Worm (Caenorhabditis elegans) whole organism, late embryonic: Measurements from ENCODE around the gene alg-2.

Source experiments
- K02D7.2 ChIP-seq: sonication (generic microtip); optimal IDR thresholded peaks from 2 replicates; lab custom pipeline; 2017; ENCODE audit warnings: mild to moderate bottlenecking, missing genetic modification characterization, missing compliant biosample characterization
- K09A11.1 ChIP-seq: sonication (generic microtip); optimal IDR thresholded peaks from 2 replicates; lab custom pipeline; 2017; ENCODE audit warnings: antibody characterized with exemption, mild to moderate bottlenecking, missing genetic modification characterization, missing compliant biosample characterization; ENCODE audit not compliant: insufficient read depth
- T23F11.4 ChIP-seq: fragments of 200-800 bp; sonication (Bioruptor generic); optimal IDR thresholded peaks from 2 replicates; lab custom pipeline; 2018; ENCODE audit warnings: mild to moderate bottlenecking, missing genetic modification characterization, missing compliant biosample characterization
- ahr-1 ChIP-seq: sonication (generic microtip); optimal IDR thresholded peaks from 2 replicates; lab custom pipeline; 2016; ENCODE audit warnings: missing genetic modification characterization, missing compliant biosample characterization
- ceh-19 ChIP-seq: fragments of 200-800 bp; sonication (Bioruptor generic); optimal IDR thresholded peaks from 2 replicates; lab custom pipeline; 2018; ENCODE audit warnings: mild to moderate bottlenecking, missing genetic modification characterization, missing compliant biosample characterization
- ceh-22 ChIP-seq: sonication (generic microtip); optimal IDR thresholded peaks from 2 replicates; lab custom pipeline; 2017; ENCODE audit warnings: missing biosample characterization, missing genetic modification characterization
- ceh-31 ChIP-seq: sonication (generic microtip); optimal IDR thresholded peaks from 2 replicates; lab custom pipeline; 2016; ENCODE audit warnings: missing genetic modification characterization, missing compliant biosample characterization
- ceh-6 ChIP-seq: fragments of 200-800 bp; sonication (Bioruptor generic); optimal IDR thresholded peaks from 2 replicates; lab custom pipeline; 2018; ENCODE audit warnings: mild to moderate bottlenecking, missing genetic modification characterization, missing compliant biosample characterization
- che-1 ChIP-seq: sonication (generic microtip); optimal IDR thresholded peaks from 2 replicates; lab custom pipeline; 2016; ENCODE audit warnings: mild to moderate bottlenecking, missing genetic modification characterization, missing compliant biosample characterization
- dve-1 ChIP-seq: sonication (generic microtip); optimal IDR thresholded peaks from 2 replicates; lab custom pipeline; 2017; ENCODE audit warnings: antibody characterized with exemption, mild to moderate bottlenecking, missing genetic modification characterization, missing compliant biosample characterization
- elt-2 ChIP-seq: sonication (generic microtip); optimal IDR thresholded peaks from 2 replicates; lab custom pipeline; 2016; ENCODE audit warnings: missing genetic modification reagents, missing genetic modification characterization, missing compliant biosample characterization
- ets-4 ChIP-seq: sonication (generic microtip); optimal IDR thresholded peaks from 2 replicates; lab custom pipeline; 2016; ENCODE audit warnings: missing genetic modification characterization, missing compliant biosample characterization
- hlh-13 ChIP-seq: fragments of 200-800 bp; sonication (Bioruptor generic); optimal IDR thresholded peaks from 2 replicates; lab custom pipeline; 2018; ENCODE audit warnings: mild to moderate bottlenecking, missing genetic modification characterization, missing compliant biosample characterization
- hlh-30 ChIP-seq: sonication (generic microtip); optimal IDR thresholded peaks from 2 replicates; lab custom pipeline; 2017; ENCODE audit warnings: antibody characterized with exemption, missing genetic modification characterization, missing compliant biosample characterization; ENCODE audit not compliant: insufficient read depth
- hlh-6 ChIP-seq: sonication (generic microtip); optimal IDR thresholded peaks from 2 replicates; lab custom pipeline; 2016; ENCODE audit warnings: missing genotype, missing genetic modification characterization, missing compliant biosample characterization
- hlh-8 ChIP-seq: sonication (generic microtip); optimal IDR thresholded peaks from 2 replicates; lab custom pipeline; 2016; ENCODE audit warnings: missing genotype, missing genetic modification characterization, missing compliant biosample characterization
- lim-6 ChIP-seq: sonication (generic microtip); optimal IDR thresholded peaks from 2 replicates; lab custom pipeline; 2016; ENCODE audit warnings: missing genetic modification characterization, missing compliant biosample characterization
- madf-2 ChIP-seq: sonication (generic microtip); optimal IDR thresholded peaks from 2 replicates; lab custom pipeline; 2017; ENCODE audit warnings: missing genetic modification characterization, missing compliant biosample characterization
- mec-3 ChIP-seq: sonication (generic microtip); optimal IDR thresholded peaks from 2 replicates; lab custom pipeline; 2016; ENCODE audit warnings: borderline replicate concordance, missing genetic modification characterization, missing compliant biosample characterization
- nhr-232 ChIP-seq: sonication (generic microtip); optimal IDR thresholded peaks from 2 replicates; lab custom pipeline; 2016; ENCODE audit warnings: missing genetic modification characterization, missing compliant biosample characterization
- odd-2 ChIP-seq: sonication (generic microtip); optimal IDR thresholded peaks from 2 replicates; lab custom pipeline; 2017; ENCODE audit warnings: antibody characterized with exemption, mild to moderate bottlenecking, missing genetic modification characterization, missing compliant biosample characterization
- pha-4 ChIP-seq: fragments of 150-350 bp; optimal IDR thresholded peaks from 2 replicates; lab custom pipeline; 2018; ENCODE audit warnings: missing biosample characterization, missing genetic modification reagents, missing genetic modification characterization
- pqm-1 ChIP-seq: sonication (generic microtip); optimal IDR thresholded peaks from 2 replicates; lab custom pipeline; 2016; ENCODE audit warnings: missing genetic modification characterization, missing compliant biosample characterization
- ref-2 ChIP-seq: sonication (generic microtip); optimal IDR thresholded peaks from 2 replicates; lab custom pipeline; 2016; ENCODE audit warnings: missing genetic modification characterization, missing compliant biosample characterization
- rnt-1 ChIP-seq: sonication (generic microtip); optimal IDR thresholded peaks from 2 replicates; lab custom pipeline; 2016; ENCODE audit warnings: missing genetic modification characterization, missing compliant biosample characterization
- sox-2 ChIP-seq: fragments of 200-800 bp; sonication (Bioruptor generic); IDR thresholded peaks from 2 replicates; pipeline ENCODE4 v1.3.6; 2022; ENCODE audit warnings: missing genetic modification reagents, missing genetic modification characterization, missing compliant biosample characterization
- syd-9 ChIP-seq: sonication (generic microtip); optimal IDR thresholded peaks from 2 replicates; lab custom pipeline; 2016; ENCODE audit warnings: mild to moderate bottlenecking, missing genetic modification characterization, moderate library complexity, missing compliant biosample characterization
- unc-3 ChIP-seq, 2 experiments: fragments of 200-800 bp in 1 of 2; sonication (Bioruptor generic) in 1 of 2; sonication (generic microtip) in 1 of 2; conservative IDR thresholded peaks in 1 of 2; optimal IDR thresholded peaks in 1 of 2; 2 replicates each; pipeline versions ENCODE4 v1.3.6 to Lab custom; 2016 to 2022; ENCODE audit warnings: missing compliant biosample characterization in 2 of 2, missing genetic modification characterization in 2 of 2, missing genetic modification reagents in 1 of 2
- unc-42 ChIP-seq: sonication (generic microtip); optimal IDR thresholded peaks from 2 replicates; lab custom pipeline; 2016; ENCODE audit warnings: missing genotype, missing genetic modification characterization, missing compliant biosample characterization
- unc-86 ChIP-seq: sonication (generic microtip); optimal IDR thresholded peaks from 2 replicates; lab custom pipeline; 2016; ENCODE audit warnings: missing genetic modification characterization, missing compliant biosample characterization

The alg-2 gene

ce11 chrII:875739-876138 is 2.7 kb downstream of the alg-2 start (continued):
- no peak for TF ChIP-seq K02D7.2 (tag; lab: Kevin White, UChicago)
- TF ChIP-seq K09A11.1 (tag; lab: Kevin White, UChicago): no peak

ce11 chrII:880666-881226 is 7.7 kb downstream of the alg-2 start:
- no peak for TF ChIP-seq sox-2 (GFP tag; lab: Robert Waterston, UW)
- no peak for TF ChIP-seq unc-86 (tag; lab: Kevin White, UChicago)
- no peak for TF ChIP-seq T23F11.4 (GFP tag; lab: Kevin White, UChicago)
- TF ChIP-seq dve-1: no peak
- TF ChIP-seq odd-2 (tag; lab: Kevin White, UChicago): no peak
- no peak for TF ChIP-seq nhr-232 (tag; lab: Kevin White, UChicago)
- no peak for TF ChIP-seq unc-3 (GFP tag; conservative IDR thresholded peaks at IDR 0.05; lab: Robert Waterston, UW)
- no peak for TF ChIP-seq unc-3 (tag; optimal IDR thresholded peaks at IDR 0.05; lab: Kevin White, UChicago)
- TF ChIP-seq ceh-31 (tag; lab: Kevin White, UChicago): no peak
- no peak for TF ChIP-seq lim-6
- TF ChIP-seq che-1 (tag; lab: Kevin White, UChicago): no peak
- TF ChIP-seq unc-42 (tag; lab: Kevin White, UChicago): no peak
- TF ChIP-seq ceh-19 (GFP tag; lab: Kevin White, UChicago): no peak
- no peak for TF ChIP-seq ets-4 (tag; lab: Kevin White, UChicago)
- TF ChIP-seq hlh-30: no peak
- TF ChIP-seq ref-2 (tag; lab: Kevin White, UChicago): no peak
- TF ChIP-seq ahr-1 (tag; lab: Kevin White, UChicago): no peak
- TF ChIP-seq hlh-6 (tag; lab: Kevin White, UChicago): no peak
- no peak for TF ChIP-seq hlh-8 (tag; lab: Kevin White, UChicago)
- TF ChIP-seq rnt-1 (tag; lab: Kevin White, UChicago): no peak

- TF ChIP-seq syd-9 (no peak), elt-2 (tag; lab: Kevin White, UChicago) (peak; percentile 1)
These were observed 11.2 kb downstream of the alg-2 start for ce11 chrII:884204-884603.

- no peak for TF ChIP-seq madf-2 (tag; lab: Kevin White, UChicago)
- peak; percentile 69 for TF ChIP-seq elt-2 (tag; lab: Kevin White, UChicago)
- TF ChIP-seq sox-2 (GFP tag; lab: Robert Waterston, UW): no peak
- TF ChIP-seq pqm-1 (tag; lab: Kevin White, UChicago): no peak
- TF ChIP-seq, all 69 proteins: peak for 1
These were observed 15.0 kb downstream of the alg-2 start, which contains the start of gene T07D3.4 for ce11 chrII:888024-888423. T07D3.4 (plus strand) TSS chrII:888309.

ce11 chrII:900720-901332 is 27.8 kb downstream of the alg-2 start, which contains the start of gene T07D3.9:
T07D3.9 (minus strand) TSS chrII:900913.
- TF ChIP-seq elt-2 (tag; lab: Kevin White, UChicago): peak; percentile 92
- no peak for TF ChIP-seq ceh-19 (GFP tag; lab: Kevin White, UChicago)
- no peak for TF ChIP-seq K09A11.1 (tag; lab: Kevin White, UChicago)
- no peak for TF ChIP-seq mec-3
- no peak for TF ChIP-seq ets-4 (tag; lab: Kevin White, UChicago)

- TF ChIP-seq ceh-22: no peak
- no peak for TF ChIP-seq T23F11.4 (GFP tag; lab: Kevin White, UChicago)
- TF ChIP-seq dve-1: no peak
- no peak for TF ChIP-seq hlh-13
- TF ChIP-seq pha-4: no peak
- TF ChIP-seq ceh-6 (GFP tag; lab: Kevin White, UChicago): no peak
These were observed 28.6 kb downstream of the alg-2 start, which contains the start of gene T07D3.2 for ce11 chrII:901632-902031. T07D3.2 (plus strand) TSS chrII:901932.
